Fruit fly (Drosophila melanogaster) whole organism, embryonic: ENCODE measurements around the gene gammaTub37C.

Experiments
- CG10147 ChIP-seq: fragments of 200-800 bp; sonication (Bioruptor generic); optimal IDR thresholded peaks from 2 replicates; lab custom pipeline; 2019; ENCODE audit warnings: missing biosample characterization, mild to moderate bottlenecking, missing genetic modification characterization, moderate library complexity
- CG10274 ChIP-seq: fragments of 200-800 bp; sonication (Bioruptor generic); optimal IDR thresholded peaks from 3 replicates; lab custom pipeline; 2017; ENCODE audit warnings: missing biosample characterization, mild to moderate bottlenecking, missing genetic modification characterization
- CG10462 ChIP-seq: fragments of 200-800 bp; sonication (Bioruptor generic); optimal IDR thresholded peaks from 2 replicates; lab custom pipeline; 2016; ENCODE audit warnings: missing biosample characterization, missing genetic modification characterization
- CG11247 ChIP-seq: fragments of 200-800 bp; sonication (Bioruptor generic); IDR thresholded peaks from 2 replicates; pipeline ENCODE4 v1.3.6; 2022; ENCODE audit warnings: missing biosample characterization, missing genetic modification characterization
- CG14710 ChIP-seq: fragments of 200-800 bp; sonication (Bioruptor generic); optimal IDR thresholded peaks from 3 replicates; lab custom pipeline; 2019; ENCODE audit warnings: missing biosample characterization, mild to moderate bottlenecking, missing genetic modification characterization, moderate library complexity
- CG15479 ChIP-seq: fragments of 200-800 bp; sonication (Bioruptor generic); optimal IDR thresholded peaks from 3 replicates; lab custom pipeline; 2019; ENCODE audit warnings: missing biosample characterization, mild to moderate bottlenecking, missing genetic modification characterization, moderate library complexity
- CG15601 ChIP-seq: fragments of 200-800 bp; sonication (Bioruptor generic); optimal IDR thresholded peaks from 3 replicates; lab custom pipeline; 2019; ENCODE audit warnings: missing biosample characterization, mild to moderate bottlenecking, missing genetic modification characterization, moderate library complexity
- CG16813 ChIP-seq: fragments of 200-800 bp; sonication (Bioruptor generic); IDR thresholded peaks from 3 replicates; pipeline ENCODE4 v1.3.6; 2022; ENCODE audit warnings: missing biosample characterization, missing genetic modification characterization; ENCODE audit not compliant: partially characterized antibody
- CG1792 ChIP-seq: fragments of 200-800 bp; sonication (Bioruptor generic); optimal IDR thresholded peaks from 2 replicates; lab custom pipeline; 2016; ENCODE audit warnings: missing biosample characterization, missing genetic modification characterization
- CG2678 ChIP-seq: fragments of 200-800 bp; sonication (Bioruptor generic); optimal IDR thresholded peaks from 3 replicates; lab custom pipeline; 2019; ENCODE audit warnings: missing biosample characterization, mild to moderate bottlenecking, missing genetic modification characterization, moderate library complexity
- CG42726 ChIP-seq: fragments of 200-800 bp; sonication (Bioruptor generic); IDR thresholded peaks from 2 replicates; pipeline ENCODE4 v1.3.6; 2022; ENCODE audit warnings: missing biosample characterization, missing genetic modification characterization; ENCODE audit not compliant: partially characterized antibody
- CG6765 ChIP-seq: fragments of 200-800 bp; sonication (Bioruptor generic); optimal IDR thresholded peaks from 3 replicates; lab custom pipeline; 2017; ENCODE audit warnings: missing biosample characterization, mild to moderate bottlenecking, missing genetic modification characterization
- CG9437 ChIP-seq: fragments of 200-800 bp; sonication (Bioruptor generic); optimal IDR thresholded peaks from 2 replicates; lab custom pipeline; 2018; ENCODE audit warnings: missing biosample characterization, mild to moderate bottlenecking, missing genetic modification characterization
- Chrac-16 ChIP-seq: fragments of 200-800 bp; sonication (Bioruptor generic); optimal IDR thresholded peaks from 3 replicates; lab custom pipeline; 2016; ENCODE audit warnings: missing biosample characterization, missing genetic modification characterization
- CoRest ChIP-seq: fragments of 200-800 bp; sonication (Bioruptor generic); optimal IDR thresholded peaks from 3 replicates; lab custom pipeline; 2018; ENCODE audit warnings: missing biosample characterization, mild to moderate bottlenecking, missing genetic modification characterization, moderate library complexity
- CrebB ChIP-seq: fragments of 200-800 bp; sonication (Bioruptor generic); optimal IDR thresholded peaks from 3 replicates; lab custom pipeline; 2018; ENCODE audit warnings: missing biosample characterization, mild to moderate bottlenecking, missing genetic modification characterization
- Dad ChIP-seq: fragments of 200-800 bp; sonication (Bioruptor generic); optimal IDR thresholded peaks from 3 replicates; lab custom pipeline; 2016; ENCODE audit warnings: missing biosample characterization, missing genetic modification characterization
- Dek ChIP-seq: fragments of 200-800 bp; sonication (Bioruptor generic); optimal IDR thresholded peaks from 3 replicates; lab custom pipeline; 2019; ENCODE audit warnings: missing biosample characterization, mild to moderate bottlenecking, missing genetic modification characterization, moderate library complexity
- Drgx ChIP-seq: fragments of 200-800 bp; sonication (Bioruptor generic); IDR thresholded peaks from 2 replicates; pipeline ENCODE4 v1.3.6; 2022; ENCODE audit warnings: missing biosample characterization, missing genetic modification characterization
- ERR ChIP-seq: fragments of 200-800 bp; sonication (Bioruptor generic); optimal IDR thresholded peaks from 2 replicates; lab custom pipeline; 2016; ENCODE audit warnings: missing biosample characterization, missing genetic modification characterization
- H2.0 ChIP-seq: fragments of 200-800 bp; sonication (Bioruptor generic); IDR thresholded peaks from 2 replicates; pipeline ENCODE4 v1.3.6; 2022; ENCODE audit warnings: missing biosample characterization, missing genetic modification characterization
- Mrtf ChIP-seq: fragments of 200-800 bp; sonication (Bioruptor generic); IDR thresholded peaks from 3 replicates; pipeline ENCODE4 v1.3.6; 2022; ENCODE audit warnings: missing biosample characterization, missing genetic modification characterization
- Nf-YC ChIP-seq: fragments of 200-800 bp; optimal IDR thresholded peaks from 3 replicates; lab custom pipeline; 2019; ENCODE audit warnings: missing biosample characterization, mild to moderate bottlenecking, missing genetic modification characterization, moderate library complexity
- Rx ChIP-seq: fragments of 200-800 bp; sonication (Bioruptor generic); IDR thresholded peaks from 2 replicates; pipeline ENCODE4 v1.3.6; 2022; ENCODE audit warnings: missing biosample characterization, missing genetic modification characterization
- Stat92E ChIP-seq, 3 experiments: fragments of >200 bp in 2 of 3; fragments of 200-800 bp in 1 of 3; sonication (Bioruptor generic) in 1 of 3; optimal IDR thresholded peaks; 2 replicates each; lab custom pipeline; 2017 to 2019; ENCODE audit warnings: missing biosample characterization in 3 of 3, missing genetic modification characterization in 3 of 3, mild to moderate bottlenecking in 1 of 3, moderate library complexity in 1 of 3
- Trl ChIP-seq, 3 experiments: fragments of >200 bp in 2 of 3; fragments of 200-800 bp in 1 of 3; sonication (Bioruptor generic) in 1 of 3; optimal IDR thresholded peaks; 2 replicates in 1 of 3; 3 replicates in 2 of 3; lab custom pipeline; 2016 to 2017; ENCODE audit warnings: missing biosample characterization in 1 of 3, missing genetic modification characterization in 1 of 3
- YL-1 ChIP-seq: fragments of 200-800 bp; sonication (Bioruptor generic); optimal IDR thresholded peaks from 3 replicates; lab custom pipeline; 2017; ENCODE audit warnings: missing biosample characterization, mild to moderate bottlenecking, missing genetic modification characterization
- ab ChIP-seq: fragments of 200-800 bp; sonication (Bioruptor generic); optimal IDR thresholded peaks from 2 replicates; lab custom pipeline; 2016; ENCODE audit warnings: missing biosample characterization, missing genetic modification characterization
- ato ChIP-seq: fragments of 200-800 bp; sonication (Bioruptor generic); IDR thresholded peaks from 2 replicates; pipeline ENCODE4 v1.3.6; 2022; ENCODE audit warnings: missing biosample characterization, missing genetic modification characterization; ENCODE audit not compliant: partially characterized antibody
- bcd ChIP-seq: fragments of 200-800 bp; sonication (Bioruptor generic); optimal IDR thresholded peaks from 2 replicates; lab custom pipeline; 2017; ENCODE audit warnings: missing biosample characterization, mild to moderate bottlenecking, missing genetic modification characterization
- fd64A ChIP-seq: fragments of 200-800 bp; sonication (Bioruptor generic); optimal IDR thresholded peaks from 3 replicates; lab custom pipeline; 2018; ENCODE audit warnings: missing biosample characterization, mild to moderate bottlenecking, missing genetic modification characterization
- fru ChIP-seq: fragments of >200 bp; optimal IDR thresholded peaks from 2 replicates; lab custom pipeline; 2017
- grn ChIP-seq: fragments of 200-800 bp; sonication (Bioruptor generic); optimal IDR thresholded peaks from 3 replicates; lab custom pipeline; 2017; ENCODE audit warnings: missing biosample characterization, missing genetic modification characterization
- insv ChIP-seq, 2 experiments: fragments of 200-800 bp; sonication (Bioruptor generic); optimal IDR thresholded peaks; 3 replicates each; lab custom pipeline; 2016 to 2018; ENCODE audit warnings: missing biosample characterization in 2 of 2, missing genetic modification characterization in 2 of 2
- inv ChIP-seq: fragments of 200-800 bp; sonication (Bioruptor generic); IDR thresholded peaks from 2 replicates; pipeline ENCODE4 v1.3.6; 2022; ENCODE audit warnings: missing biosample characterization, missing genetic modification characterization; ENCODE audit not compliant: partially characterized antibody
- lab ChIP-seq: fragments of 200-800 bp; sonication (Bioruptor generic); optimal IDR thresholded peaks from 3 replicates; lab custom pipeline; 2017; ENCODE audit warnings: missing biosample characterization, missing genetic modification characterization, mild to moderate bottlenecking, moderate library complexity, missing genetic modification reagents
- maf-S ChIP-seq: fragments of 200-800 bp; sonication (Bioruptor generic); optimal IDR thresholded peaks from 2 replicates; lab custom pipeline; 2016; ENCODE audit warnings: missing biosample characterization, missing genetic modification characterization
- mirr ChIP-seq: fragments of 200-800 bp; sonication (Bioruptor generic); optimal IDR thresholded peaks from 3 replicates; lab custom pipeline; 2018; ENCODE audit warnings: missing biosample characterization, mild to moderate bottlenecking, missing genetic modification characterization
- nerfin-2 ChIP-seq: fragments of 200-800 bp; sonication (Bioruptor generic); IDR thresholded peaks from 2 replicates; pipeline ENCODE4 v1.3.6; 2022; ENCODE audit warnings: missing biosample characterization, missing genetic modification characterization; ENCODE audit not compliant: partially characterized antibody
- peb ChIP-seq: fragments of 200-800 bp; sonication (Bioruptor generic); IDR thresholded peaks from 2 replicates; pipeline ENCODE4 v1.3.6; 2022; ENCODE audit warnings: missing biosample characterization, missing genetic modification characterization
- prd ChIP-seq, 3 experiments: fragments of >200 bp in 2 of 3; fragments of 200-800 bp in 1 of 3; sonication (Bioruptor generic) in 1 of 3; optimal IDR thresholded peaks in 2 of 3; IDR thresholded peaks in 1 of 3; 2 replicates in 2 of 3; 3 replicates in 1 of 3; pipeline versions ENCODE4 v1.3.6 to Lab custom; 2017 to 2022; ENCODE audit warnings: missing biosample characterization in 1 of 3, missing genetic modification characterization in 1 of 3
- run ChIP-seq: fragments of 200-800 bp; sonication (Bioruptor generic); optimal IDR thresholded peaks from 3 replicates; lab custom pipeline; 2018; ENCODE audit warnings: missing biosample characterization, mild to moderate bottlenecking, missing genetic modification characterization
- trem ChIP-seq: fragments of 200-800 bp; optimal IDR thresholded peaks from 3 replicates; lab custom pipeline; 2019; ENCODE audit warnings: missing biosample characterization, mild to moderate bottlenecking, missing genetic modification characterization, moderate library complexity
- usp ChIP-seq: fragments of >200 bp; optimal IDR thresholded peaks from 2 replicates; lab custom pipeline; 2017; ENCODE audit warnings: missing biosample characterization, missing genetic modification characterization
- vvl ChIP-seq: fragments of 200-800 bp; sonication (Bioruptor generic); IDR thresholded peaks from 2 replicates; pipeline ENCODE4 v1.3.6; 2022; ENCODE audit warnings: missing biosample characterization, missing genetic modification characterization
- z ChIP-seq: fragments of 200-800 bp; sonication (Bioruptor generic); IDR thresholded peaks from 3 replicates; pipeline ENCODE4 v1.3.6; 2022; ENCODE audit warnings: missing biosample characterization, missing genetic modification characterization
- zfh1 ChIP-seq: fragments of 200-800 bp; sonication (Bioruptor generic); IDR thresholded peaks from 3 replicates; pipeline ENCODE4 v1.3.6; 2022; ENCODE audit warnings: missing biosample characterization, missing genetic modification characterization

Gene gammaTub37C

DNA sequence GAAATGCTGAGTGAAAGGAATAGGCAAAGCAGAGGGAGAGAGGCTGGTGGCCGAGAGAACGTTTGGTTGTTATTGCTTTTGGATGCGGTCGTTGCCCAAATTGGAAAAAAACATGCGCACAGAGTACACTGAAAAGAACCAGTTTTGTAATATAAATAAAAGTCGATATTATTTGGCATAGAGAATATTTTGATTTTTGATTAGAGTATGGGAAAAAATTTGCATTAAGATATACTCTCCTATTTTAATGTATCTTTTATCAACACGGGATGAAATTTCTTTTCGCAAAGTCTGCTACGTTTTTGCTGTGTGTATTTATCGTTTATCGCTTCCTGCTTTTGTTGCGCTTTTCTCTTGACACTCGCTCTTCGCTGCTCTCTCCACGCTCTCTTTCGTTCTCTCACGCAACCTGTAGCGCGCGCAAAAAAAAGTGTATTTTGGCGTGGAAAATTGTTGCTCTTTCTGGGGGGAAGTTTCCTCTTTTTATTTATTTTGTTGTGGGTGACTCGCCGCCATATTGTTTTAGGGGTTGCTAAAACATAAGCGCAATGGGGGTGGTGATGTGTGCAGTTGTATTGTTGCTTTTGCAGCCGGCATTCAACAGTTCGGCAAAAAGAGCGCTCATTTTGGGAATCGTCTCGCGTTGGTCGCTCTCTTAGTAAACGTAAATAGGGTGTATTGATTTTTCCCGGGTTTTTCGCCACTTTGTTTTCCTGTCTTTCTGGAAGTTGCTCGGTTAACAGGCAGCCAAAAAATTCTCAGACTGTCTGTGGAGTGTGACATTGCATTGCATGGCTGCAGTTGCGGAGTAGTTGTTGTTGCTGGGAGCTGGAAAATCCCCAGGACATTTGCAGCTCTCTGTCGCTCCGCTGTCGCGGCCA, 20.4 kb downstream of the gammaTub37C start (continued):
- TF ChIP-seq prd (optimal IDR thresholded peaks at IDR 0.05; lab: Kevin White, UChicago) (no peak), prd (GFP tag; IDR thresholded peaks at IDR 0.05; lab: Robert Waterston, UW) (peak; percentile 99), maf-S (GFP tag; lab: Kevin White, UChicago) (peak; percentile 95), run (tag; lab: Kevin White, UChicago) (peak; percentile 95), z (peak; percentile 75; the same call in 1 of the 3 replicates), CG6765 (peak; percentile 91), Nf-YC (peak; percentile 86), H2.0 (GFP tag; lab: Robert Waterston, UW) (peak; percentile 96), Stat92E (GFP tag; optimal IDR thresholded peaks at IDR 0.05; lab: Kevin White, UChicago) (peak in 1 of 3 experiments; percentile 92), CrebB (tag; lab: Kevin White, UChicago) (peak; percentile 94), peb (GFP tag; lab: Robert Waterston, UW) (peak; percentile 97), bcd (GFP tag; lab: Kevin White, UChicago) (peak; percentile 96), CG10462 (peak; percentile 96), lab (peak; percentile 99), usp (no peak), Dad (peak; percentile 87), mirr (GFP tag; lab: Kevin White, UChicago) (peak; percentile 53), CG10274 (GFP tag; lab: Kevin White, UChicago) (peak; percentile 83), Trl (optimal IDR thresholded peaks at IDR 0.05; lab: Kevin White, UChicago) (peak; percentile 82 to 95), Trl (GFP tag; optimal IDR thresholded peaks at IDR 0.05; lab: Kevin White, UChicago) (peak; percentile 97), CG15479 (GFP tag; lab: Kevin White, UChicago) (peak; percentile 73), ato (no peak), Drgx (GFP tag; lab: Robert Waterston, UW) (peak; percentile 98), vvl (GFP tag; lab: Robert Waterston, UW) (peak; percentile 99), grn (GFP tag; lab: Kevin White, UChicago) (peak; percentile 80), CG2678 (peak; percentile 98), Chrac-16 (GFP tag; lab: Kevin White, UChicago) (peak; percentile 95), ERR (GFP tag; lab: Kevin White, UChicago) (peak; percentile 92), CoRest (peak; percentile 96), Dek (tag; lab: Kevin White, UChicago) (peak; percentile 94), ab (peak; percentile 74), CG10147 (peak; percentile 93), CG1792 (peak; percentile 94), insv (GFP tag; optimal IDR thresholded peaks at IDR 0.05; lab: Kevin White, UChicago) (peak; percentile 30 to 57), CG11247 (GFP tag; lab: Robert Waterston, UW) (peak; percentile 93), CG42726 (0 out of 2 replicates have a peak, but pooled peaks have one; percentile 15), CG15601 (tag; lab: Kevin White, UChicago) (peak; percentile 97), inv (no peak), nerfin-2 (GFP tag; lab: Robert Waterston, UW) (no peak), CG14710 (tag; lab: Kevin White, UChicago) (peak; percentile 96), fd64A (GFP tag; lab: Kevin White, UChicago) (peak; percentile 89), trem (tag; lab: Kevin White, UChicago) (peak; percentile 95), CG9437 (GFP tag; lab: Kevin White, UChicago) (peak; percentile 87), fru (lab: Kevin White, UChicago) (no peak), Mrtf (GFP tag; lab: Robert Waterston, UW) (peak; percentile 94), zfh1 (GFP tag; lab: Robert Waterston, UW) (peak; percentile 96), CG16813 (no peak), Rx (GFP tag; lab: Robert Waterston, UW) (peak; percentile 95), YL-1 (peak; percentile 82)
